Fruit fly (Drosophila melanogaster): ENCODE measurements around the gene Mcr.

Gene Mcr

DNA sequence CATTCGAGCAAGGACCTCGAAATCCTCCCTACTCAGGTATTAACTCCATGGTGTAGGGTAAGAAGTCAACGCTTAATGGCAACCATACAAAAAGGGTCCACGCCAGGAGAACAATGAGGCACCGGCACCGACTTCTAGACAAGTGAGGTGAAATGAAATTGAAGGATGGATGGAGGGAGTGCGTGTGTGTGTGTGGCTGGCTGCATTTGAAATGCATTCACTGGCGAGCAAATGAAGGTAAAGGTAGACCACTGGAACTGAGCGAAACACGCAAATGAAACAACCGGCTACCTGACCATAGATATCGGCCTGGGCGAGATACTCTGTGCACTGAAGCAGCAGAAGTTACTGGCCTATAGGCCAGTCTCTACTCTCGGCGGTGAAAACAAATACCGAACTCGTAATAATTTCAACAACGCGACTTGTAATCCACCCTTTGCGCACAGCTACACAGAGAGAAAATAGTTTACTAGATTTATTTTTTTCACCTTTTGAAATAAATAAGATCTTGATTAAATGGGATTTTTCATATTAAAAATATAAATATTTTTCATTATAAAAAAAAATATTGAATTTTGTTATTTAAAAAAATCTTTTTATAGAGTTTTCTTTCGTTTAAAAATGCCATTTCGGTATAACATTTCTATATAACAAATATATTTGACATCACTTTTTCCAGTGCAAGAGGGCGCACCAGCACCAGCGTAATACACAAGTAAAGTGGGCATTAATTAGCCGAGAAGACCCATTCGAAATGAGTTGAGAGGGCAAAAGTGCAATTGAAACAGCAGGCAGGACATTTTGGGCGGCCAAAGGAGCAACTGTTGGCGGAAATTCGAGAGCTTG lies 919 bp downstream of the Mcr start:
- peak; percentile 48 to 84 for TF ChIP-seq salr (GFP tag; optimal IDR thresholded peaks at IDR 0.05)
- no peak for TF ChIP-seq fkh (GFP tag; optimal IDR thresholded peaks at IDR 0.05)
- TF ChIP-seq CG6276 (GFP tag; optimal IDR thresholded peaks at IDR 0.05) = no peak
- peak; percentile 51 for TF ChIP-seq Sox15 (GFP tag; optimal IDR thresholded peaks at IDR 0.05)
- peak; percentile 94 for TF ChIP-seq CG15336 (GFP tag; IDR thresholded peaks at IDR 0.05)
- no peak for TF ChIP-seq Met (GFP tag; optimal IDR thresholded peaks at IDR 0.05)
- no peak for TF ChIP-seq CG1621 (tag; optimal IDR thresholded peaks at IDR 0.05)
- TF ChIP-seq CG6854 (GFP tag; optimal IDR thresholded peaks at IDR 0.05) = peak; percentile 31
- TF ChIP-seq Hr4 (GFP tag; optimal IDR thresholded peaks at IDR 0.05) = peak; percentile 69
- TF ChIP-seq CG34406 (GFP tag; optimal IDR thresholded peaks at IDR 0.05) = peak; percentile 83
- no peak for TF ChIP-seq Gug (GFP tag; IDR thresholded peaks at IDR 0.05)
- TF ChIP-seq topi (GFP tag; optimal IDR thresholded peaks at IDR 0.05) = no peak
- peak; percentile 60 for TF ChIP-seq Lpt (GFP tag; optimal IDR thresholded peaks at IDR 0.05)
- peak; percentile 42 for TF ChIP-seq CG3919 (GFP tag; optimal IDR thresholded peaks at IDR 0.05)
- 0 out of 3 replicates have a peak, but pooled peaks have one; percentile 17 for TF ChIP-seq CG6163 (GFP tag; IDR thresholded peaks at IDR 0.05)
- TF ChIP-seq Eip75B (GFP tag; optimal IDR thresholded peaks at IDR 0.05) = no peak
- TF ChIP-seq CG10631 (GFP tag; optimal IDR thresholded peaks at IDR 0.05) = peak; percentile 88
- TF ChIP-seq Sox14 (GFP tag; optimal IDR thresholded peaks at IDR 0.05) = peak; percentile 57
- no peak for TF ChIP-seq Ets21C (GFP tag; optimal IDR thresholded peaks at IDR 0.05)
- peak; percentile 83 for TF ChIP-seq CG8632 (GFP tag; optimal IDR thresholded peaks at IDR 0.05)
- peak; percentile 93 for TF ChIP-seq CG32006 (GFP tag; optimal IDR thresholded peaks at IDR 0.05)
- no peak for TF ChIP-seq CG11762 (GFP tag; optimal IDR thresholded peaks at IDR 0.05; ENCODE audit: insufficient read depth)
- TF ChIP-seq net (GFP tag; optimal IDR thresholded peaks at IDR 0.05) = peak; percentile 13
- TF ChIP-seq spab (GFP tag; optimal IDR thresholded peaks at IDR 0.05) = no peak
- TF ChIP-seq fd85E (GFP tag; optimal IDR thresholded peaks at IDR 0.05) = no peak
- TF ChIP-seq lz (GFP tag; optimal IDR thresholded peaks at IDR 0.05) = peak; percentile 60
- TF ChIP-seq dac (GFP tag; optimal IDR thresholded peaks at IDR 0.05) = peak; percentile 53
- TF ChIP-seq Hr38 (GFP tag; optimal IDR thresholded peaks at IDR 0.05) = no peak
- TF ChIP-seq cyc (GFP tag; optimal IDR thresholded peaks at IDR 0.05) = no peak
- peak; percentile 70 for TF ChIP-seq pdm3 (GFP tag; optimal IDR thresholded peaks at IDR 0.05)
- TF ChIP-seq CG11294 (GFP tag; IDR thresholded peaks at IDR 0.05) = no peak
- no peak for TF ChIP-seq Smox (GFP tag; optimal IDR thresholded peaks at IDR 0.05)
- TF ChIP-seq CG4318 (GFP tag; optimal IDR thresholded peaks at IDR 0.05) = peak; percentile 71
- TF ChIP-seq eg (GFP tag; IDR thresholded peaks at IDR 0.05) = no peak; the same call in 1 of the 3 replicates
- peak; percentile 46 for TF ChIP-seq Hr39 (GFP tag; optimal IDR thresholded peaks at IDR 0.05)
- peak; percentile 88 for TF ChIP-seq OdsH (GFP tag; optimal IDR thresholded peaks at IDR 0.05)
- TF ChIP-seq Sox102F (GFP tag; optimal IDR thresholded peaks at IDR 0.05) = no peak
- peak; percentile 55 for TF ChIP-seq CG3032 (tag; optimal IDR thresholded peaks at IDR 0.05)
- no peak for TF ChIP-seq Eip93F (GFP tag; optimal IDR thresholded peaks at IDR 0.05)
- peak; percentile 44 for TF ChIP-seq CG31627 (GFP tag; optimal IDR thresholded peaks at IDR 0.05)
- no peak for TF ChIP-seq CG9139 (GFP tag; optimal IDR thresholded peaks at IDR 0.05)
- TF ChIP-seq vri (GFP tag; optimal IDR thresholded peaks at IDR 0.05) = no peak
- TF ChIP-seq CG6808 (GFP tag; optimal IDR thresholded peaks at IDR 0.05) = no peak
- TF ChIP-seq CG7368 (GFP tag; optimal IDR thresholded peaks at IDR 0.05) = no peak
- TF ChIP-seq CG10669 (GFP tag; optimal IDR thresholded peaks at IDR 0.05) = no peak
- no peak for TF ChIP-seq Blimp-1 (GFP tag; optimal IDR thresholded peaks at IDR 0.05)
- TF ChIP-seq achi (GFP tag; optimal IDR thresholded peaks at IDR 0.05) = peak; percentile 82
- peak; percentile 83 for TF ChIP-seq CG6792 (GFP tag; optimal IDR thresholded peaks at IDR 0.05)
- peak; percentile 89 for TF ChIP-seq Eip78C (GFP tag)
- TF ChIP-seq CG11902 (GFP tag; optimal IDR thresholded peaks at IDR 0.05) = no peak
- peak in 1 of 2 experiments; percentile 31 for TF ChIP-seq ss (GFP tag; optimal IDR thresholded peaks at IDR 0.05)
